Fruit fly (Drosophila melanogaster) S2 (cell line): ENCODE measurements around the gene daed.

Experiments
- CG8478 ChIP-seq: fragments of >200 bp; optimal IDR thresholded peaks from 2 replicates; lab custom pipeline; 2018
- CTCF ChIP-seq, 2 experiments: fragments of >200 bp; optimal IDR thresholded peaks; 2 replicates each; lab custom pipeline; 2018

dm6 chr2L:2226259-2227121 lies 10.4 kb upstream of the daed start, which contains the start of the genes CG15387 and sau:
- TF ChIP-seq CG8478 (lab: Kevin White, UChicago) (no peak), CTCF (optimal IDR thresholded peaks at IDR 0.05; lab: Kevin White, UChicago) (no peak)
